Worm (Caenorhabditis elegans): ENCODE measurements around the gene C39B5.6.

C39B5.6 gene

ce11 chrIII:2171892-2172591 lies 25.8 kb upstream of the C39B5.6 start:
- TF ChIP-seq tra-4 (tag; optimal IDR thresholded peaks at IDR 0.05) (no peak), ceh-36 (tag; optimal IDR thresholded peaks at IDR 0.05) (no peak), ceh-13 (GFP tag; optimal IDR thresholded peaks at IDR 0.05) (no peak), hnd-1 (tag; optimal IDR thresholded peaks at IDR 0.05) (no peak), scrt-1 (GFP tag; IDR thresholded peaks at IDR 0.05) (0 out of 2 replicates have a peak, but pooled peaks have one; percentile 47), flt-1 (GFP tag; IDR thresholded peaks at IDR 0.05) (0 out of 2 replicates have a peak, but pooled peaks have one; percentile 2), aly-1 (tag; optimal IDR thresholded peaks at IDR 0.05) (no peak), ama-1 (optimal IDR thresholded peaks at IDR 0.05) (peak; percentile 95), F13C5.2 (tag; optimal IDR thresholded peaks at IDR 0.05) (peak; percentile 29), sea-1 (GFP tag; conservative IDR thresholded peaks at IDR 0.05) (0 out of 2 replicates have a peak, but pooled peaks have one; percentile 38), pes-1 (GFP tag; IDR thresholded peaks at IDR 0.05) (no peak; the same call in 1 of the 2 replicates), tbx-11 (GFP tag; IDR thresholded peaks at IDR 0.05) (no peak), hmbx-1 (tag; optimal IDR thresholded peaks at IDR 0.05) (no peak), tbx-37 (GFP tag; conservative IDR thresholded peaks at IDR 0.05) (no peak), ets-7 (tag; optimal IDR thresholded peaks at IDR 0.05) (no peak), B0310.2 (tag; optimal IDR thresholded peaks at IDR 0.05) (no peak), hmg-4 (GFP tag; optimal IDR thresholded peaks at IDR 0.05) (peak; percentile 49)

DNA sequence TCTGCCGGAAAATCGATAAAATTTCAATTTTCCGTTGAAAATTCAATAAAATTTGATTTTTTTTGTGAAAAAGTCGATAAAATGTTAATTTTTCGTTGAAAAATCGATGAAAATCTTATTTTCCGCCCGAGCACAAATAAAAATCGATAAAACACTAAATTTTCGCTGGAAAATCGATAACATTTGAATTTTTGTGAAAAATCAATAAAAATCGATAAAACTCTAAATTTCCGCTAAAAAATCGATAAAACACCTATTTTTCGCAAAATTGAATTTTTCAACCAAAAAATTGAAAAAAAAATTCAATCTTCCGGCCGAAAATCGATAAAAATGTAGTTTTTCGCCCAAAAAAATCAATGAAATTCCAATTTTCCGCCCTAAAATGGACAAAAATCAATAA lies 7.3 kb downstream of the C39B5.6 start:
- TF ChIP-seq tbx-11 (GFP tag; IDR thresholded peaks at IDR 0.05) (no peak), ceh-13 (GFP tag; optimal IDR thresholded peaks at IDR 0.05) (no peak), scrt-1 (GFP tag; IDR thresholded peaks at IDR 0.05) (no peak), B0310.2 (tag; optimal IDR thresholded peaks at IDR 0.05) (no peak), ama-1 (optimal IDR thresholded peaks at IDR 0.05) (no peak), hmg-4 (GFP tag; optimal IDR thresholded peaks at IDR 0.05) (no peak), aly-1 (tag; optimal IDR thresholded peaks at IDR 0.05) (no peak), hmbx-1 (tag; optimal IDR thresholded peaks at IDR 0.05) (no peak), sea-1 (GFP tag; conservative IDR thresholded peaks at IDR 0.05) (no peak), flt-1 (GFP tag; IDR thresholded peaks at IDR 0.05) (no peak), ets-7 (tag; optimal IDR thresholded peaks at IDR 0.05) (no peak), tra-4 (tag; optimal IDR thresholded peaks at IDR 0.05) (no peak)

DNA sequence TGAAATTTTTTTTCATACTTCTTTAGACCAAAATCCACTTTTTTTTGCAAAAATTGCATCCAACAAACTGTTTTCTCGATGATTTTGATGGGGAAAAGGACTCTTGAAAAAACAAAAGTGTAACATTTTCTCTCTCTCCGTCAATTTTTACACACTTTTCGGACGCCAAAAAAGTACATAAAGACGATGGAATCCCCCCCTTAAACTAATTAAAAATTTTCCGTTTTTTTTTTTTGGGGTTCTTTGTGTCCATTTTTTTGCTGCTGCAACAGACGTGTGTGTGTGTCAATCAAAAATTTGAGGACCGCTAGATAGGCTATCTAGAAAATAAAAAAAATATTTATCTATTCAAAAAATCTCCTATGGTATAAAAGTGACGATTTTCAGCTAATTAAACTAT lies 10.1 kb downstream of the C39B5.6 start, which contains the start of gene C39B5.5:
Gene C39B5.5, plus strand, starts transcription at position 301 of the 400 bp plus-strand sequence.
- TF ChIP-seq tbx-11 (GFP tag; IDR thresholded peaks at IDR 0.05) (no peak), ceh-36 (tag; optimal IDR thresholded peaks at IDR 0.05) (no peak), ets-7 (tag; optimal IDR thresholded peaks at IDR 0.05) (no peak), tbx-37 (GFP tag; conservative IDR thresholded peaks at IDR 0.05) (no peak), ceh-13 (GFP tag; optimal IDR thresholded peaks at IDR 0.05) (no peak), aly-1 (tag; optimal IDR thresholded peaks at IDR 0.05) (no peak), flt-1 (GFP tag; IDR thresholded peaks at IDR 0.05) (no peak), sea-1 (GFP tag; conservative IDR thresholded peaks at IDR 0.05) (no peak), hmg-4 (GFP tag; optimal IDR thresholded peaks at IDR 0.05) (no peak), hnd-1 (tag; optimal IDR thresholded peaks at IDR 0.05) (no peak), ama-1 (optimal IDR thresholded peaks at IDR 0.05) (no peak), scrt-1 (GFP tag; IDR thresholded peaks at IDR 0.05) (no peak), B0310.2 (tag; optimal IDR thresholded peaks at IDR 0.05) (no peak)

ce11 chrIII:2210601-2211000 lies 12.8 kb downstream of the C39B5.6 start:
- no peak for TF ChIP-seq ets-7 (tag; optimal IDR thresholded peaks at IDR 0.05)
- TF ChIP-seq hnd-1 (tag; optimal IDR thresholded peaks at IDR 0.05), result no peak
- TF ChIP-seq tbx-37 (GFP tag; conservative IDR thresholded peaks at IDR 0.05), result no peak
- no peak for TF ChIP-seq flt-1 (GFP tag; IDR thresholded peaks at IDR 0.05)
- no peak for TF ChIP-seq hmbx-1 (tag; optimal IDR thresholded peaks at IDR 0.05)
- TF ChIP-seq ceh-13 (GFP tag; optimal IDR thresholded peaks at IDR 0.05), result no peak
- TF ChIP-seq pes-1 (GFP tag; IDR thresholded peaks at IDR 0.05), result no peak
- no peak for TF ChIP-seq sea-1 (GFP tag; conservative IDR thresholded peaks at IDR 0.05)

ce11 chrIII:2211120-2211519 lies 13.3 kb downstream of the C39B5.6 start, which contains the start of gene C39B5.14:
Gene C39B5.14 (plus strand): TSS chrIII:2211420.
- TF ChIP-seq tbx-37 (GFP tag; conservative IDR thresholded peaks at IDR 0.05) (no peak), ets-7 (tag; optimal IDR thresholded peaks at IDR 0.05) (no peak), ceh-36 (tag; optimal IDR thresholded peaks at IDR 0.05) (no peak), F13C5.2 (tag; optimal IDR thresholded peaks at IDR 0.05) (no peak), tbx-11 (GFP tag; IDR thresholded peaks at IDR 0.05) (no peak), pes-1 (GFP tag; IDR thresholded peaks at IDR 0.05) (no peak), hmg-4 (GFP tag; optimal IDR thresholded peaks at IDR 0.05) (no peak), tra-4 (tag; optimal IDR thresholded peaks at IDR 0.05) (no peak), hnd-1 (tag; optimal IDR thresholded peaks at IDR 0.05) (no peak), ama-1 (optimal IDR thresholded peaks at IDR 0.05) (no peak), flt-1 (GFP tag; IDR thresholded peaks at IDR 0.05) (no peak), aly-1 (tag; optimal IDR thresholded peaks at IDR 0.05) (no peak), sea-1 (GFP tag; conservative IDR thresholded peaks at IDR 0.05) (no peak), ceh-13 (GFP tag; optimal IDR thresholded peaks at IDR 0.05) (no peak), scrt-1 (GFP tag; IDR thresholded peaks at IDR 0.05) (no peak)

- no peak for TF ChIP-seq scrt-1 (GFP tag; IDR thresholded peaks at IDR 0.05)
- TF ChIP-seq tbx-11 (GFP tag; IDR thresholded peaks at IDR 0.05), result no peak
- TF ChIP-seq aly-1 (tag; optimal IDR thresholded peaks at IDR 0.05), result no peak
- no peak for TF ChIP-seq ama-1 (optimal IDR thresholded peaks at IDR 0.05)
- no peak for TF ChIP-seq ceh-36 (tag; optimal IDR thresholded peaks at IDR 0.05)
- no peak for TF ChIP-seq hnd-1 (tag; optimal IDR thresholded peaks at IDR 0.05)
- TF ChIP-seq flt-1 (GFP tag; IDR thresholded peaks at IDR 0.05), result no peak
- TF ChIP-seq hmbx-1 (tag; optimal IDR thresholded peaks at IDR 0.05), result no peak
- TF ChIP-seq tbx-37 (GFP tag; conservative IDR thresholded peaks at IDR 0.05), result no peak
- no peak for TF ChIP-seq hmg-4 (GFP tag; optimal IDR thresholded peaks at IDR 0.05)
- no peak for TF ChIP-seq sea-1 (GFP tag; conservative IDR thresholded peaks at IDR 0.05)
- no peak for TF ChIP-seq F13C5.2 (tag; optimal IDR thresholded peaks at IDR 0.05)
These were observed 14.5 kb downstream of the C39B5.6 start for ce11 chrIII:2212343-2212742.

DNA sequence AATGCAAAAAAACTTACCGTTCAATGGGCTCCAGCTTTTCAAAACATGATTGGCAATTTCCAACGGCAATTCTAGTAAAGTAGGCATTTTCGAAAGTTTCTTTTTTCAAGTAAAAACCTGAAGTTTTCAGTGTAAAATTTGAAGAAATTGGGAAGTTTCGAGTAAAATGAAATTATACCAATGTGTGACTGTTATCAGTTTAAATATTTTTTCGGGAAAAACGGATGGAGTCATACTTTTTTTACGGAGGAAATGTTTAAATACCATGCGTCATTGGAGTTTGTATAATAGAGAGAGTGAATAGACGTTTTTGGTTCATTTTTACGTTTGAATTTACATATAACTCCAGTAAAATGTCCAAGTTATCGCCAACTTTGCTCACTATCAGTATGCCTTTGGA lies 21.6 kb downstream of the C39B5.6 start, which contains the start of gene fbxa-12:
Gene fbxa-12, plus strand, starts transcription at position 301 of the 400 bp plus-strand sequence.
- TF ChIP-seq tra-4 (tag; optimal IDR thresholded peaks at IDR 0.05) (no peak), tbx-11 (GFP tag; IDR thresholded peaks at IDR 0.05) (no peak), aly-1 (tag; optimal IDR thresholded peaks at IDR 0.05) (no peak), B0310.2 (tag; optimal IDR thresholded peaks at IDR 0.05) (no peak), hnd-1 (tag; optimal IDR thresholded peaks at IDR 0.05) (no peak), flt-1 (GFP tag; IDR thresholded peaks at IDR 0.05) (no peak), ceh-13 (GFP tag; optimal IDR thresholded peaks at IDR 0.05) (no peak), ceh-36 (tag; optimal IDR thresholded peaks at IDR 0.05) (no peak), pes-1 (GFP tag; IDR thresholded peaks at IDR 0.05) (no peak), F13C5.2 (tag; optimal IDR thresholded peaks at IDR 0.05) (no peak), tbx-37 (GFP tag; conservative IDR thresholded peaks at IDR 0.05) (no peak)

Data from whole organism, early embryonic.